Worm (Caenorhabditis elegans) whole organism, young adult: Measurements from ENCODE around the gene col-158.

ENCODE experiments used
- C06A6.2 ChIP-seq: fragments of 200-800 bp; sonication (Bioruptor generic); conservative IDR thresholded peaks from 2 replicates; pipeline ENCODE4 v1.3.6; 2022; ENCODE audit warnings: missing genetic modification characterization, missing compliant biosample characterization
- F10E7.11 ChIP-seq: sonication (generic microtip); optimal IDR thresholded peaks from 2 replicates; lab custom pipeline; 2017; ENCODE audit warnings: mild to moderate bottlenecking, missing genetic modification characterization, moderate library complexity, missing compliant biosample characterization
- F22D6.2 ChIP-seq: sonication (generic microtip); optimal IDR thresholded peaks from 2 replicates; lab custom pipeline; 2016; ENCODE audit warnings: mild to moderate bottlenecking, missing genetic modification characterization, missing compliant biosample characterization
- F33H1.4 ChIP-seq: fragments of 200-800 bp; sonication (Bioruptor generic); IDR thresholded peaks from 2 replicates; pipeline ENCODE4 v1.3.6; 2022; ENCODE audit warnings: missing genetic modification reagents, missing genetic modification characterization, missing compliant biosample characterization
- F49E8.2 ChIP-seq: sonication (generic microtip); optimal IDR thresholded peaks from 3 replicates; lab custom pipeline; 2017; ENCODE audit warnings: missing genetic modification characterization, mild to moderate bottlenecking, missing compliant biosample characterization, antibody characterized with exemption, moderate library complexity; ENCODE audit not compliant: insufficient read depth
- F55B11.4 ChIP-seq: sonication (generic microtip); optimal IDR thresholded peaks from 2 replicates; lab custom pipeline; 2016; ENCODE audit warnings: missing compliant biosample characterization, missing genetic modification characterization, borderline replicate concordance; ENCODE audit not compliant: insufficient read depth
- F57A8.1 ChIP-seq: fragments of 200-800 bp; sonication (Bioruptor generic); optimal IDR thresholded peaks from 2 replicates; lab custom pipeline; 2018; ENCODE audit warnings: mild to moderate bottlenecking, missing genetic modification characterization, moderate library complexity, missing compliant biosample characterization
- K12H6.12 ChIP-seq: fragments of 200-800 bp; sonication (Bioruptor generic); optimal IDR thresholded peaks from 2 replicates; lab custom pipeline; 2018; ENCODE audit warnings: mild to moderate bottlenecking, missing genetic modification characterization, missing compliant biosample characterization
- Y56A3A.18 ChIP-seq: fragments of 200-800 bp; sonication (Bioruptor generic); IDR thresholded peaks from 2 replicates; pipeline ENCODE4 v1.3.6; 2022; ENCODE audit warnings: missing genetic modification reagents, missing genetic modification characterization, missing compliant biosample characterization
- Y95B8A.8 ChIP-seq: fragments of 200-800 bp; sonication (Bioruptor generic); IDR thresholded peaks from 2 replicates; pipeline ENCODE4 v1.3.6; 2022; ENCODE audit warnings: missing genetic modification reagents, missing genetic modification characterization, missing compliant biosample characterization
- akir-1 ChIP-seq: fragments of 200-800 bp; sonication (Bioruptor generic); optimal IDR thresholded peaks from 2 replicates; lab custom pipeline; 2018; ENCODE audit warnings: mild to moderate bottlenecking, missing genetic modification characterization, moderate library complexity, missing compliant biosample characterization
- ama-1 ChIP-seq, 3 experiments: fragments of 150-350 bp in 1 of 3; sonication (generic microtip) in 2 of 3; optimal IDR thresholded peaks; 2 replicates each; lab custom pipeline; 2014 to 2018; ENCODE audit warnings: missing biosample characterization in 2 of 3, missing genetic modification characterization in 2 of 3, missing genetic modification reagents in 2 of 3
- aptf-3 ChIP-seq: fragments of 200-800 bp; sonication (Bioruptor generic); IDR thresholded peaks from 2 replicates; pipeline ENCODE4 v1.3.6; 2022; ENCODE audit warnings: missing genetic modification characterization, missing compliant biosample characterization
- cebp-1 ChIP-seq, 2 experiments: fragments of 200-800 bp in 1 of 2; sonication (Bioruptor generic) in 1 of 2; sonication (generic microtip) in 1 of 2; IDR thresholded peaks in 1 of 2; optimal IDR thresholded peaks in 1 of 2; 2 replicates each; pipeline versions ENCODE4 v1.3.6 to Lab custom; 2017 to 2022; ENCODE audit warnings: missing compliant biosample characterization in 2 of 2, missing genetic modification characterization in 2 of 2, mild to moderate bottlenecking in 1 of 2, missing genetic modification reagents in 1 of 2, moderate library complexity in 1 of 2
- ceh-27 ChIP-seq: fragments of 200-800 bp; sonication (Bioruptor generic); optimal IDR thresholded peaks from 2 replicates; lab custom pipeline; 2018; ENCODE audit warnings: mild to moderate bottlenecking, missing genetic modification characterization, moderate library complexity, missing compliant biosample characterization
- ceh-58 ChIP-seq: fragments of 200-800 bp; sonication (Bioruptor generic); IDR thresholded peaks from 2 replicates; pipeline ENCODE4 v1.3.6; 2022; ENCODE audit warnings: missing genetic modification characterization, missing compliant biosample characterization
- chd-7 ChIP-seq: sonication (generic microtip); optimal IDR thresholded peaks from 2 replicates; lab custom pipeline; 2016; ENCODE audit warnings: mild to moderate bottlenecking, missing genetic modification characterization, moderate library complexity, missing compliant biosample characterization
- die-1 ChIP-seq: sonication (generic microtip); optimal IDR thresholded peaks from 2 replicates; lab custom pipeline; 2016; ENCODE audit warnings: missing genotype, mild to moderate bottlenecking, missing genetic modification characterization, missing compliant biosample characterization
- dpff-1 ChIP-seq: sonication (generic microtip); optimal IDR thresholded peaks from 2 replicates; lab custom pipeline; 2017; ENCODE audit warnings: mild to moderate bottlenecking, missing genetic modification characterization, missing compliant biosample characterization
- egl-44 ChIP-seq: fragments of 200-800 bp; sonication (Bioruptor generic); IDR thresholded peaks from 2 replicates; pipeline ENCODE4 v1.3.6; 2022; ENCODE audit warnings: missing genetic modification reagents, missing genetic modification characterization, missing compliant biosample characterization
- egrh-3 ChIP-seq: fragments of 200-800 bp; sonication (Bioruptor generic); IDR thresholded peaks from 2 replicates; pipeline ENCODE4 v1.3.6; 2022; ENCODE audit warnings: missing genetic modification reagents, missing genetic modification characterization, missing compliant biosample characterization
- ekl-4 ChIP-seq: fragments of 200-800 bp; sonication (Bioruptor generic); IDR thresholded peaks from 2 replicates; pipeline ENCODE4 v1.3.6; 2022; ENCODE audit warnings: missing genetic modification reagents, missing genetic modification characterization, missing compliant biosample characterization
- ets-4 ChIP-seq: fragments of 200-800 bp; sonication (Bioruptor generic); optimal IDR thresholded peaks from 2 replicates; lab custom pipeline; 2018; ENCODE audit warnings: mild to moderate bottlenecking, missing genetic modification characterization, missing compliant biosample characterization
- fkh-3 ChIP-seq: sonication (generic microtip); optimal IDR thresholded peaks from 2 replicates; lab custom pipeline; 2016; ENCODE audit warnings: mild to moderate bottlenecking, missing genetic modification characterization, missing compliant biosample characterization
- hlh-26 ChIP-seq: fragments of 200-800 bp; sonication (Bioruptor generic); conservative IDR thresholded peaks from 2 replicates; pipeline ENCODE4 v1.3.6; 2022; ENCODE audit warnings: missing genetic modification reagents, missing genetic modification characterization, missing compliant biosample characterization
- hmg-1.2 ChIP-seq: fragments of 200-800 bp; sonication (Bioruptor generic); IDR thresholded peaks from 2 replicates; pipeline ENCODE4 v1.3.6; 2022; ENCODE audit warnings: missing genetic modification reagents, missing genetic modification characterization, missing compliant biosample characterization
- lin-40 ChIP-seq: sonication (generic microtip); optimal IDR thresholded peaks from 2 replicates; lab custom pipeline; 2016; ENCODE audit warnings: missing genetic modification characterization, mild to moderate bottlenecking, missing compliant biosample characterization, missing genotype, missing genetic modification reagents
- lsl-1 ChIP-seq: fragments of 200-800 bp; sonication (Bioruptor generic); optimal IDR thresholded peaks from 2 replicates; lab custom pipeline; 2018; ENCODE audit warnings: mild to moderate bottlenecking, missing genetic modification characterization, moderate library complexity, missing compliant biosample characterization
- madf-10 ChIP-seq: sonication (generic microtip); optimal IDR thresholded peaks from 2 replicates; lab custom pipeline; 2016; ENCODE audit warnings: mild to moderate bottlenecking, missing genetic modification characterization, missing compliant biosample characterization
- madf-3 ChIP-seq: fragments of 200-800 bp; sonication (Bioruptor generic); IDR thresholded peaks from 2 replicates; pipeline ENCODE4 v1.3.6; 2022; ENCODE audit warnings: missing genetic modification reagents, missing genetic modification characterization, missing compliant biosample characterization
- mcd-1 ChIP-seq: fragments of 200-800 bp; sonication (Bioruptor generic); IDR thresholded peaks from 2 replicates; pipeline ENCODE4 v1.3.6; 2022; ENCODE audit warnings: missing genetic modification reagents, missing genetic modification characterization, missing compliant biosample characterization
- mel-28 ChIP-seq: sonication (generic microtip); optimal IDR thresholded peaks from 2 replicates; lab custom pipeline; 2016; ENCODE audit warnings: borderline replicate concordance, mild to moderate bottlenecking, missing genetic modification characterization, missing compliant biosample characterization
- nfyb-1 ChIP-seq: fragments of 200-800 bp; sonication (Bioruptor generic); IDR thresholded peaks from 2 replicates; pipeline ENCODE4 v1.3.6; 2022; ENCODE audit warnings: missing genetic modification reagents, missing genetic modification characterization, missing compliant biosample characterization
- nhr-120 ChIP-seq: fragments of 200-800 bp; sonication (Bioruptor generic); IDR thresholded peaks from 2 replicates; pipeline ENCODE4 v1.3.6; 2022; ENCODE audit warnings: missing genetic modification characterization, missing compliant biosample characterization
- nhr-179 ChIP-seq: sonication (generic microtip); optimal IDR thresholded peaks from 2 replicates; lab custom pipeline; 2016; ENCODE audit warnings: mild to moderate bottlenecking, missing genetic modification characterization, missing compliant biosample characterization
- nhr-80 ChIP-seq: sonication (generic microtip); optimal IDR thresholded peaks from 2 replicates; lab custom pipeline; 2016; ENCODE audit warnings: missing genetic modification characterization, missing compliant biosample characterization
- rec-8 ChIP-seq, 2 experiments: sonication (generic microtip); optimal IDR thresholded peaks; 2 replicates each; lab custom pipeline; 2016; ENCODE audit warnings: mild to moderate bottlenecking in 2 of 2, missing genetic modification characterization in 2 of 2, missing genetic modification reagents in 2 of 2, missing genotype in 2 of 2, missing biosample characterization in 1 of 2, missing compliant biosample characterization in 1 of 2, moderate library complexity in 1 of 2
- sdz-38 ChIP-seq: sonication (generic microtip); optimal IDR thresholded peaks from 2 replicates; lab custom pipeline; 2016; ENCODE audit warnings: missing genotype, missing genetic modification characterization, missing compliant biosample characterization
- sea-2 ChIP-seq: fragments of 200-800 bp; sonication (Bioruptor generic); IDR thresholded peaks from 2 replicates; pipeline ENCODE4 v1.3.6; 2022; ENCODE audit warnings: missing genetic modification characterization, missing compliant biosample characterization
- snpc-1.3 ChIP-seq: sonication (generic microtip); optimal IDR thresholded peaks from 2 replicates; lab custom pipeline; 2017; ENCODE audit warnings: missing genetic modification characterization, mild to moderate bottlenecking, missing compliant biosample characterization, antibody characterized with exemption, moderate library complexity, missing genotype, missing genetic modification reagents; ENCODE audit not compliant: insufficient read depth
- somi-1 ChIP-seq: fragments of 200-800 bp; sonication (Bioruptor generic); optimal IDR thresholded peaks from 2 replicates; lab custom pipeline; 2018; ENCODE audit warnings: mild to moderate bottlenecking, missing genetic modification characterization, missing compliant biosample characterization
- sptf-2 ChIP-seq: fragments of 200-800 bp; sonication (Bioruptor generic); optimal IDR thresholded peaks from 2 replicates; lab custom pipeline; 2018; ENCODE audit warnings: mild to moderate bottlenecking, missing genetic modification characterization, missing compliant biosample characterization
- tbx-9 ChIP-seq: sonication (generic microtip); optimal IDR thresholded peaks from 2 replicates; lab custom pipeline; 2016; ENCODE audit warnings: borderline replicate concordance, missing genetic modification characterization, inconsistent platforms, missing compliant biosample characterization
- unc-130 ChIP-seq: sonication (generic microtip); optimal IDR thresholded peaks from 2 replicates; lab custom pipeline; 2016; ENCODE audit warnings: missing genetic modification reagents, missing genetic modification characterization, missing compliant biosample characterization
- ztf-25 ChIP-seq: fragments of 200-800 bp; sonication (Bioruptor generic); IDR thresholded peaks from 2 replicates; pipeline ENCODE4 v1.3.6; 2022; ENCODE audit warnings: missing genetic modification reagents, missing genetic modification characterization, missing compliant biosample characterization
- ztf-26 ChIP-seq: sonication (generic microtip); optimal IDR thresholded peaks from 2 replicates; lab custom pipeline; 2017; ENCODE audit warnings: missing genetic modification characterization, missing compliant biosample characterization
- ztf-6 ChIP-seq: fragments of 200-800 bp; sonication (Bioruptor generic); IDR thresholded peaks from 2 replicates; pipeline ENCODE4 v1.3.6; 2022; ENCODE audit warnings: missing genetic modification reagents, missing genetic modification characterization, missing compliant biosample characterization

col-158 gene

DNA sequence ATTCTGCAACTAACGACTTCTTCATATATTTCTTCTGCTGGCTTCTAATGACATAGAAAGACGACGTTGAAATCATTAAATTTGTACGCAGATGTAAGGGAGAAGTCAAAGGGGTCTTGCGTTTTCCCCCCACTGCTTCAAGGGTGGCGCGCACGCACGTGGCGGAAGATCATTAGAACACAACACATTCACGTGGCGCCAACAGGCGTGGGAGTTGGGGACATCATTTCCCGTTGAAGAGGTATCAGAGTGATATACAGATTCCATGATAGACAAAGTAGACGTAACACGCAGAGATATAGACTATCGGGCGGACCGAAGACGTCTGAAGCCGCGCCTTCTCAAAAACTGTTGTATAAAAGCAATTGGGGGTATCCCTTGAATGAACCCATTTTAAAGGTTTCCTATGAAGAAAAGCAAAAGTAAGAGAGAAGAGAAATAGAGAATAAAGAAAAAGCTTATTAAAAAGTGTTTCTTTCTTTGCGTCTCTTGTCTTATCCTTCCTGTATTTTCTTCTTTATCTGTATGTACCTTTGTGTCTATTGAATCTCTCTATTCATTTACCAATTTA lies 30.0 kb upstream of the col-158 start:
- TF ChIP-seq akir-1, result no peak
- TF ChIP-seq aptf-3 (GFP tag; lab: Robert Waterston, UW), result no peak
- TF ChIP-seq F22D6.2 (tag; lab: Kevin White, UChicago), result peak; percentile 81
- TF ChIP-seq madf-10 (tag; lab: Kevin White, UChicago), result no peak
- no peak for TF ChIP-seq sea-2 (GFP tag; lab: Robert Waterston, UW)
- no peak for TF ChIP-seq snpc-1.3 (tag; lab: Kevin White, UChicago)
- TF ChIP-seq ceh-58 (GFP tag; lab: Robert Waterston, UW), result no peak
- no peak for TF ChIP-seq mcd-1
- no peak for TF ChIP-seq hlh-26
- no peak for TF ChIP-seq ztf-25 (GFP tag; lab: Robert Waterston, UW)
- no peak for TF ChIP-seq Y95B8A.8 (GFP tag; lab: Robert Waterston, UW)
- TF ChIP-seq chd-7 (tag; lab: Kevin White, UChicago), result peak; percentile 66
- no peak for TF ChIP-seq sdz-38
- TF ChIP-seq somi-1 (GFP tag; lab: Kevin White, UChicago), result peak; percentile 69
- TF ChIP-seq tbx-9, result no peak
- peak; percentile 80 for TF ChIP-seq lin-40 (tag; lab: Kevin White, UChicago)
- TF ChIP-seq C06A6.2 (GFP tag; lab: Robert Waterston, UW), result peak; percentile 51; the same call in 1 of the 2 replicates
- TF ChIP-seq madf-3 (GFP tag; lab: Robert Waterston, UW), result 0 out of 2 replicates have a peak, but pooled peaks have one; percentile 19
- TF ChIP-seq hmg-1.2 (GFP tag; lab: Robert Waterston, UW), result no peak
- TF ChIP-seq cebp-1 (GFP tag; IDR thresholded peaks at IDR 0.05; lab: Robert Waterston, UW), result no peak
- TF ChIP-seq cebp-1 (tag; optimal IDR thresholded peaks at IDR 0.05; lab: Kevin White, UChicago), result peak; percentile 3
- TF ChIP-seq F49E8.2 (tag; lab: Kevin White, UChicago), result no peak
- peak; percentile 91 for TF ChIP-seq ztf-26
- TF ChIP-seq die-1 (tag; lab: Kevin White, UChicago), result peak; percentile 86
- TF ChIP-seq fkh-3 (tag; lab: Kevin White, UChicago), result no peak
- no peak for TF ChIP-seq ets-4
- no peak for TF ChIP-seq Y56A3A.18
- TF ChIP-seq F10E7.11 (tag; lab: Kevin White, UChicago), result no peak
- no peak for TF ChIP-seq ceh-27 (GFP tag; lab: Kevin White, UChicago)
- TF ChIP-seq mel-28, result no peak
- TF ChIP-seq ztf-6 (GFP tag; lab: Robert Waterston, UW), result no peak
- no peak for TF ChIP-seq ama-1 (optimal IDR thresholded peaks at IDR 0.05; lab: Kevin White, UChicago)
- no peak for TF ChIP-seq ama-1 (GFP tag; optimal IDR thresholded peaks at IDR 0.05; lab: Kevin White, UChicago)
- no peak for TF ChIP-seq ekl-4 (GFP tag; lab: Robert Waterston, UW)
- TF ChIP-seq F55B11.4, result no peak
- no peak for TF ChIP-seq nhr-179
- peak; percentile 18; the same call in 1 of the 2 replicates for TF ChIP-seq egl-44 (GFP tag; lab: Robert Waterston, UW)
- no peak for TF ChIP-seq nhr-120 (GFP tag; lab: Robert Waterston, UW)
- TF ChIP-seq nfyb-1 (GFP tag; lab: Robert Waterston, UW), result peak; percentile 70; the same call in 1 of the 2 replicates
- no peak for TF ChIP-seq rec-8 (tag; optimal IDR thresholded peaks at IDR 0.05; lab: Kevin White, UChicago)
- TF ChIP-seq, all 124 proteins: peak for 11

DNA sequence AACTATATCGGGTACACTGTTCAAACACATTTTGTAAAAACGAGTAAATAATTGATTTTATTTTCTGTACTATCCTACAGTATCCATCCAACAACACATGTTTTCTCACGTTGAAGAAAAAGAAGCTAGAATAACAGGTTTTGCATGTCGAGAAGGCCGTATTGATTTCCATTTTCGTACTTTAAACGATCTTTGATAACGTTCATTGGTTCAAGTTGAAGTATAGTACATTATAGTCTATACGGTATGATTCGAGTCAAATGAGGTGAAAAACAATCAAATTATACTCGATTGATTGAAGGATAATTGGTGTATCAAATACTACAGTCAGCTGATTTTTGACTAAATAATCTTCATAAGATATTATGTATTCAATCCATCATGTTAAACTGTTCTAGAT lies 28.9 kb upstream of the col-158 start:
- no peak for TF ChIP-seq dpff-1 (tag; lab: Kevin White, UChicago)
- no peak for TF ChIP-seq tbx-9
- no peak for TF ChIP-seq F33H1.4 (GFP tag; lab: Robert Waterston, UW)
- no peak for TF ChIP-seq lsl-1 (GFP tag; lab: Kevin White, UChicago)
- no peak for TF ChIP-seq mel-28
- no peak for TF ChIP-seq sptf-2 (GFP tag; lab: Kevin White, UChicago)
- TF ChIP-seq nhr-80 (tag; lab: Kevin White, UChicago), result no peak
- TF ChIP-seq ceh-27 (GFP tag; lab: Kevin White, UChicago), result no peak
- TF ChIP-seq sea-2 (GFP tag; lab: Robert Waterston, UW), result no peak
- TF ChIP-seq F57A8.1, result no peak
- no peak for TF ChIP-seq K12H6.12 (tag; lab: Kevin White, UChicago)
- TF ChIP-seq unc-130 (GFP tag; lab: Kevin White, UChicago), result no peak
- no peak for TF ChIP-seq egrh-3
